Worm (Caenorhabditis elegans) whole organism, late embryonic: Measurements from ENCODE around the gene F53F1.6.

Experiments
- C08G9.2 ChIP-seq: sonication (generic microtip); optimal IDR thresholded peaks from 2 replicates; lab custom pipeline; 2016; ENCODE audit warnings: mild to moderate bottlenecking, missing genetic modification characterization, moderate library complexity, missing compliant biosample characterization
- K02D7.2 ChIP-seq: sonication (generic microtip); optimal IDR thresholded peaks from 2 replicates; lab custom pipeline; 2017; ENCODE audit warnings: mild to moderate bottlenecking, missing genetic modification characterization, missing compliant biosample characterization
- K09A11.1 ChIP-seq: sonication (generic microtip); optimal IDR thresholded peaks from 2 replicates; lab custom pipeline; 2017; ENCODE audit warnings: antibody characterized with exemption, mild to moderate bottlenecking, missing genetic modification characterization, missing compliant biosample characterization; ENCODE audit not compliant: insufficient read depth
- T23F11.4 ChIP-seq: fragments of 200-800 bp; sonication (Bioruptor generic); optimal IDR thresholded peaks from 2 replicates; lab custom pipeline; 2018; ENCODE audit warnings: mild to moderate bottlenecking, missing genetic modification characterization, missing compliant biosample characterization
- ahr-1 ChIP-seq: sonication (generic microtip); optimal IDR thresholded peaks from 2 replicates; lab custom pipeline; 2016; ENCODE audit warnings: missing genetic modification characterization, missing compliant biosample characterization
- ama-1 ChIP-seq: fragments of 150-350 bp; optimal IDR thresholded peaks from 2 replicates; lab custom pipeline; 2014
- ceh-14 ChIP-seq: sonication (generic microtip); optimal IDR thresholded peaks from 2 replicates; lab custom pipeline; 2016; ENCODE audit warnings: missing genotype, missing genetic modification characterization, missing compliant biosample characterization
- ceh-18 ChIP-seq: sonication (generic microtip); optimal IDR thresholded peaks from 2 replicates; lab custom pipeline; 2016; ENCODE audit warnings: missing genetic modification characterization, missing compliant biosample characterization
- ceh-2 ChIP-seq: sonication (generic microtip); optimal IDR thresholded peaks from 2 replicates; lab custom pipeline; 2016; ENCODE audit warnings: missing genotype, missing genetic modification characterization, missing compliant biosample characterization
- ceh-22 ChIP-seq: sonication (generic microtip); optimal IDR thresholded peaks from 2 replicates; lab custom pipeline; 2017; ENCODE audit warnings: missing biosample characterization, missing genetic modification characterization
- ceh-24 ChIP-seq: sonication (generic microtip); optimal IDR thresholded peaks from 2 replicates; lab custom pipeline; 2016; ENCODE audit warnings: mild to moderate bottlenecking, missing genetic modification characterization, missing compliant biosample characterization
- ceh-30 ChIP-seq: fragments of 150-350 bp; optimal IDR thresholded peaks from 2 replicates; lab custom pipeline; 2014; ENCODE audit warnings: missing biosample characterization, missing genetic modification characterization
- ceh-31 ChIP-seq: sonication (generic microtip); optimal IDR thresholded peaks from 2 replicates; lab custom pipeline; 2016; ENCODE audit warnings: missing genetic modification characterization, missing compliant biosample characterization
- ceh-34 ChIP-seq: sonication (generic microtip); optimal IDR thresholded peaks from 2 replicates; lab custom pipeline; 2016; ENCODE audit warnings: mild to moderate bottlenecking, missing genetic modification characterization, missing compliant biosample characterization
- ceh-48 ChIP-seq: sonication (generic microtip); optimal IDR thresholded peaks from 2 replicates; lab custom pipeline; 2016; ENCODE audit warnings: missing genetic modification characterization, inconsistent platforms, missing compliant biosample characterization
- dmd-4 ChIP-seq: sonication (generic microtip); optimal IDR thresholded peaks from 2 replicates; lab custom pipeline; 2016; ENCODE audit warnings: borderline replicate concordance, missing genetic modification characterization, missing compliant biosample characterization
- dve-1 ChIP-seq: sonication (generic microtip); optimal IDR thresholded peaks from 2 replicates; lab custom pipeline; 2017; ENCODE audit warnings: antibody characterized with exemption, mild to moderate bottlenecking, missing genetic modification characterization, missing compliant biosample characterization
- eyg-1 ChIP-seq: sonication (generic microtip); optimal IDR thresholded peaks from 2 replicates; lab custom pipeline; 2016; ENCODE audit warnings: missing genotype, missing genetic modification characterization, missing compliant biosample characterization
- fkh-10 ChIP-seq: fragments of 150-350 bp; optimal IDR thresholded peaks from 2 replicates; lab custom pipeline; 2014; ENCODE audit warnings: missing biosample characterization, missing genetic modification reagents, missing genetic modification characterization
- gmeb-2 ChIP-seq: sonication (generic microtip); optimal IDR thresholded peaks from 2 replicates; lab custom pipeline; 2016; ENCODE audit warnings: missing genetic modification characterization, inconsistent platforms, missing compliant biosample characterization
- hlh-13 ChIP-seq: fragments of 200-800 bp; sonication (Bioruptor generic); optimal IDR thresholded peaks from 2 replicates; lab custom pipeline; 2018; ENCODE audit warnings: mild to moderate bottlenecking, missing genetic modification characterization, missing compliant biosample characterization
- hlh-15 ChIP-seq: sonication (generic microtip); optimal IDR thresholded peaks from 2 replicates; lab custom pipeline; 2016; ENCODE audit warnings: missing genetic modification characterization, missing compliant biosample characterization
- hlh-30 ChIP-seq: sonication (generic microtip); optimal IDR thresholded peaks from 2 replicates; lab custom pipeline; 2017; ENCODE audit warnings: antibody characterized with exemption, missing genetic modification characterization, missing compliant biosample characterization; ENCODE audit not compliant: insufficient read depth
- hlh-6 ChIP-seq: sonication (generic microtip); optimal IDR thresholded peaks from 2 replicates; lab custom pipeline; 2016; ENCODE audit warnings: missing genotype, missing genetic modification characterization, missing compliant biosample characterization
- lin-11 ChIP-seq: fragments of 200-800 bp; sonication (Bioruptor generic); optimal IDR thresholded peaks from 2 replicates; lab custom pipeline; 2018; ENCODE audit warnings: mild to moderate bottlenecking, missing genetic modification characterization, missing compliant biosample characterization
- mec-3 ChIP-seq: sonication (generic microtip); optimal IDR thresholded peaks from 2 replicates; lab custom pipeline; 2016; ENCODE audit warnings: borderline replicate concordance, missing genetic modification characterization, missing compliant biosample characterization
- npax-4 ChIP-seq: sonication (generic microtip); optimal IDR thresholded peaks from 2 replicates; lab custom pipeline; 2016; ENCODE audit warnings: missing genetic modification characterization, missing compliant biosample characterization
- odd-2 ChIP-seq: sonication (generic microtip); optimal IDR thresholded peaks from 2 replicates; lab custom pipeline; 2017; ENCODE audit warnings: antibody characterized with exemption, mild to moderate bottlenecking, missing genetic modification characterization, missing compliant biosample characterization
- pat-9 ChIP-seq: fragments of 200-800 bp; sonication (Bioruptor generic); optimal IDR thresholded peaks from 2 replicates; lab custom pipeline; 2018; ENCODE audit warnings: mild to moderate bottlenecking, missing genetic modification characterization, moderate library complexity, missing compliant biosample characterization
- pax-1 ChIP-seq: fragments of 150-350 bp; optimal IDR thresholded peaks from 2 replicates; lab custom pipeline; 2014; ENCODE audit warnings: missing biosample characterization, missing genetic modification characterization
- pha-4 ChIP-seq: fragments of 150-350 bp; optimal IDR thresholded peaks from 2 replicates; lab custom pipeline; 2018; ENCODE audit warnings: missing biosample characterization, missing genetic modification reagents, missing genetic modification characterization
- pqm-1 ChIP-seq: sonication (generic microtip); optimal IDR thresholded peaks from 2 replicates; lab custom pipeline; 2016; ENCODE audit warnings: missing genetic modification characterization, missing compliant biosample characterization
- pros-1 ChIP-seq: fragments of 150-350 bp; optimal IDR thresholded peaks from 2 replicates; lab custom pipeline; 2014; ENCODE audit warnings: missing biosample characterization, missing genetic modification reagents, missing genetic modification characterization
- ref-2 ChIP-seq: sonication (generic microtip); optimal IDR thresholded peaks from 2 replicates; lab custom pipeline; 2016; ENCODE audit warnings: missing genetic modification characterization, missing compliant biosample characterization
- rnt-1 ChIP-seq: sonication (generic microtip); optimal IDR thresholded peaks from 2 replicates; lab custom pipeline; 2016; ENCODE audit warnings: missing genetic modification characterization, missing compliant biosample characterization
- sdc-2 ChIP-seq: sonication (generic microtip); optimal IDR thresholded peaks from 2 replicates; lab custom pipeline; 2016; ENCODE audit warnings: missing genotype, missing genetic modification characterization, missing compliant biosample characterization
- sox-2 ChIP-seq: fragments of 200-800 bp; sonication (Bioruptor generic); IDR thresholded peaks from 2 replicates; pipeline ENCODE4 v1.3.6; 2022; ENCODE audit warnings: missing genetic modification reagents, missing genetic modification characterization, missing compliant biosample characterization
- sox-4 ChIP-seq: sonication (generic microtip); optimal IDR thresholded peaks from 2 replicates; lab custom pipeline; 2017; ENCODE audit warnings: mild to moderate bottlenecking, missing genetic modification characterization, inconsistent platforms, missing compliant biosample characterization
- syd-9 ChIP-seq: sonication (generic microtip); optimal IDR thresholded peaks from 2 replicates; lab custom pipeline; 2016; ENCODE audit warnings: mild to moderate bottlenecking, missing genetic modification characterization, moderate library complexity, missing compliant biosample characterization
- tbx-2 ChIP-seq: sonication (generic microtip); optimal IDR thresholded peaks from 2 replicates; lab custom pipeline; 2016; ENCODE audit warnings: missing genetic modification characterization, missing compliant biosample characterization
- tbx-7 ChIP-seq: sonication (generic microtip); optimal IDR thresholded peaks from 2 replicates; lab custom pipeline; 2016; ENCODE audit warnings: missing genotype, missing genetic modification characterization, missing compliant biosample characterization
- unc-42 ChIP-seq: sonication (generic microtip); optimal IDR thresholded peaks from 2 replicates; lab custom pipeline; 2016; ENCODE audit warnings: missing genotype, missing genetic modification characterization, missing compliant biosample characterization
- unc-55 ChIP-seq: sonication (generic microtip); optimal IDR thresholded peaks from 2 replicates; lab custom pipeline; 2017; ENCODE audit warnings: missing biosample characterization, missing genetic modification reagents, missing genetic modification characterization
- unc-86 ChIP-seq: sonication (generic microtip); optimal IDR thresholded peaks from 2 replicates; lab custom pipeline; 2016; ENCODE audit warnings: missing genetic modification characterization, missing compliant biosample characterization
- zip-5 ChIP-seq: sonication (generic microtip); optimal IDR thresholded peaks from 2 replicates; lab custom pipeline; 2016; ENCODE audit warnings: missing genetic modification characterization, missing compliant biosample characterization

Gene F53F1.6

ce11 chrV:13410688-13411087 lies 6.7 kb downstream of the F53F1.6 start, which contains the start of gene F53F1.4:
Gene F53F1.4, plus strand, starts transcription at chrV:13411077.
- TF ChIP-seq ceh-34 (tag; lab: Kevin White, UChicago), result no peak

- TF ChIP-seq ceh-31 (tag; lab: Kevin White, UChicago), result peak; percentile 61
- TF ChIP-seq ceh-34 (tag; lab: Kevin White, UChicago), result no peak
- TF ChIP-seq zip-5, result peak; percentile 11
- peak; percentile 26 for TF ChIP-seq ref-2 (tag; lab: Kevin White, UChicago)
- TF ChIP-seq ceh-2 (tag; lab: Kevin White, UChicago), result peak; percentile 52
- TF ChIP-seq unc-42, result peak; percentile 12
- TF ChIP-seq hlh-15 (tag; lab: Kevin White, UChicago), result no peak
- TF ChIP-seq syd-9 (tag; lab: Kevin White, UChicago), result no peak
- TF ChIP-seq C08G9.2 (tag; lab: Kevin White, UChicago), result peak; percentile 57
- no peak for TF ChIP-seq sox-4 (tag; lab: Kevin White, UChicago)
- TF ChIP-seq ceh-14, result peak; percentile 66
- TF ChIP-seq tbx-7 (tag; lab: Kevin White, UChicago), result peak; percentile 37
Measured at ce11 chrV:13409089-13409488, 8.3 kb downstream of the F53F1.6 start.

ce11 chrV:13408440-13408839 lies 9.0 kb downstream of the F53F1.6 start:
- TF ChIP-seq T23F11.4, result no peak
- no peak for TF ChIP-seq dve-1 (tag; lab: Kevin White, UChicago)
- TF ChIP-seq pros-1 (tag; lab: Kevin White, UChicago), result no peak
- no peak for TF ChIP-seq unc-42
- no peak for TF ChIP-seq pat-9 (tag; lab: Kevin White, UChicago)
- no peak for TF ChIP-seq zip-5
- TF ChIP-seq mec-3 (tag; lab: Kevin White, UChicago), result no peak
- no peak for TF ChIP-seq ceh-48 (tag; lab: Kevin White, UChicago)
- no peak for TF ChIP-seq lin-11 (tag; lab: Kevin White, UChicago)
- TF ChIP-seq hlh-30 (tag; lab: Kevin White, UChicago), result no peak
- no peak for TF ChIP-seq sox-2 (GFP tag; lab: Robert Waterston, UW)
- no peak for TF ChIP-seq tbx-2 (tag; lab: Kevin White, UChicago)
- TF ChIP-seq dmd-4 (tag; lab: Kevin White, UChicago), result no peak
- TF ChIP-seq K02D7.2 (tag; lab: Kevin White, UChicago), result no peak
- no peak for TF ChIP-seq unc-55 (GFP tag; lab: Kevin White, UChicago)

ce11 chrV:13407913-13408312 lies 9.5 kb downstream of the F53F1.6 start, which contains the start of gene F53F1.3:
Gene F53F1.3, plus strand, starts transcription at chrV:13408242.
- no peak for TF ChIP-seq ceh-48 (tag; lab: Kevin White, UChicago)
- TF ChIP-seq ceh-2 (tag; lab: Kevin White, UChicago), result no peak
- no peak for TF ChIP-seq ceh-30 (tag; lab: Kevin White, UChicago)
- TF ChIP-seq unc-55 (GFP tag; lab: Kevin White, UChicago), result no peak
- TF ChIP-seq ahr-1 (tag; lab: Kevin White, UChicago), result no peak
- TF ChIP-seq zip-5, result no peak
- TF ChIP-seq pha-4 (tag; lab: Kevin White, UChicago), result no peak
- no peak for TF ChIP-seq eyg-1
- TF ChIP-seq gmeb-2 (tag; lab: Kevin White, UChicago), result no peak
- no peak for TF ChIP-seq fkh-10 (GFP tag; lab: Kevin White, UChicago)
- TF ChIP-seq rnt-1, result no peak
- no peak for TF ChIP-seq ceh-22 (tag; lab: Kevin White, UChicago)

ce11 chrV:13406511-13406910 lies 10.9 kb downstream of the F53F1.6 start, which contains the start of gene F53F1.2:
Gene F53F1.2, plus strand, starts transcription at chrV:13406816.
- TF ChIP-seq hlh-13 (GFP tag; lab: Kevin White, UChicago) (no peak), C08G9.2 (tag; lab: Kevin White, UChicago) (no peak), ceh-22 (tag; lab: Kevin White, UChicago) (no peak), K09A11.1 (tag; lab: Kevin White, UChicago) (no peak), ceh-24 (tag; lab: Kevin White, UChicago) (no peak), unc-86 (tag; lab: Kevin White, UChicago) (no peak), dmd-4 (tag; lab: Kevin White, UChicago) (no peak), npax-4 (tag; lab: Kevin White, UChicago) (no peak), pqm-1 (tag; lab: Kevin White, UChicago) (no peak), fkh-10 (GFP tag; lab: Kevin White, UChicago) (no peak), odd-2 (no peak), ama-1 (lab: Kevin White, UChicago) (no peak), ceh-14 (no peak), hlh-30 (tag; lab: Kevin White, UChicago) (no peak), pax-1 (tag; lab: Kevin White, UChicago) (no peak), ceh-18 (tag; lab: Kevin White, UChicago) (no peak), hlh-6 (tag; lab: Kevin White, UChicago) (no peak), ceh-48 (tag; lab: Kevin White, UChicago) (no peak), pha-4 (tag; lab: Kevin White, UChicago) (no peak), sdc-2 (tag; lab: Kevin White, UChicago) (no peak)
